Fruit fly (Drosophila melanogaster) whole organism, embryonic: ENCODE results near the gene AIMP2.

Source experiments
- B-H1 ChIP-seq: fragments of 200-800 bp; sonication (Bioruptor generic); IDR thresholded peaks from 3 replicates; pipeline ENCODE4 v1.3.6; 2022; ENCODE audit warnings: missing biosample characterization, missing genetic modification characterization
- Bdp1 ChIP-seq: fragments of 200-800 bp; sonication (Bioruptor generic); optimal IDR thresholded peaks from 3 replicates; lab custom pipeline; 2016; ENCODE audit warnings: missing biosample characterization, missing genetic modification characterization
- Blimp-1 ChIP-seq: fragments of 200-800 bp; sonication (Bioruptor generic); optimal IDR thresholded peaks from 3 replicates; lab custom pipeline; 2018; ENCODE audit warnings: missing biosample characterization, missing genetic modification characterization, mild to moderate bottlenecking, moderate library complexity, missing genetic modification reagents
- CG10431 ChIP-seq: fragments of 200-800 bp; sonication (Bioruptor generic); optimal IDR thresholded peaks from 3 replicates; lab custom pipeline; 2018; ENCODE audit warnings: missing biosample characterization, mild to moderate bottlenecking, missing genetic modification characterization
- CG10462 ChIP-seq: fragments of 200-800 bp; sonication (Bioruptor generic); optimal IDR thresholded peaks from 2 replicates; lab custom pipeline; 2016; ENCODE audit warnings: missing biosample characterization, missing genetic modification characterization
- CG10565 ChIP-seq: fragments of 200-800 bp; sonication (Bioruptor generic); optimal IDR thresholded peaks from 3 replicates; lab custom pipeline; 2016; ENCODE audit warnings: missing biosample characterization, mild to moderate bottlenecking, missing genetic modification characterization
- CG15514 ChIP-seq: fragments of 200-800 bp; sonication (Bioruptor generic); optimal IDR thresholded peaks from 3 replicates; lab custom pipeline; 2017; ENCODE audit warnings: missing biosample characterization, missing genetic modification characterization, mild to moderate bottlenecking, moderate library complexity, missing genetic modification reagents
- CG16779 ChIP-seq: fragments of 200-800 bp; sonication (Bioruptor generic); IDR thresholded peaks from 2 replicates; pipeline ENCODE4 v1.3.6; 2022; ENCODE audit warnings: missing biosample characterization, missing genetic modification characterization
- CG17568 ChIP-seq: fragments of 200-800 bp; sonication (Bioruptor generic); optimal IDR thresholded peaks from 2 replicates; lab custom pipeline; 2018; ENCODE audit warnings: missing biosample characterization, mild to moderate bottlenecking, missing genetic modification characterization, moderate library complexity
- CG2120 ChIP-seq: fragments of 200-800 bp; sonication (Bioruptor generic); optimal IDR thresholded peaks from 3 replicates; lab custom pipeline; 2016; ENCODE audit warnings: missing biosample characterization, missing genetic modification characterization
- CG3407 ChIP-seq: fragments of 200-800 bp; sonication (Bioruptor generic); optimal IDR thresholded peaks from 2 replicates; lab custom pipeline; 2018; ENCODE audit warnings: missing biosample characterization, mild to moderate bottlenecking, missing genetic modification characterization
- CG6683 ChIP-seq: fragments of 200-800 bp; sonication (Bioruptor generic); optimal IDR thresholded peaks from 2 replicates; lab custom pipeline; 2017; ENCODE audit warnings: missing biosample characterization, mild to moderate bottlenecking, missing genetic modification characterization, missing genetic modification reagents
- Dbx ChIP-seq: fragments of 200-800 bp; sonication (Bioruptor generic); IDR thresholded peaks from 3 replicates; pipeline ENCODE4 v1.3.6; 2022; ENCODE audit warnings: missing biosample characterization, missing genetic modification characterization
- Deaf1 ChIP-seq: fragments of 200-800 bp; optimal IDR thresholded peaks from 3 replicates; lab custom pipeline; 2019; ENCODE audit warnings: missing biosample characterization, mild to moderate bottlenecking, missing genetic modification characterization, moderate library complexity
- ERR ChIP-seq: fragments of 200-800 bp; sonication (Bioruptor generic); optimal IDR thresholded peaks from 2 replicates; lab custom pipeline; 2016; ENCODE audit warnings: missing biosample characterization, missing genetic modification characterization
- GATAe ChIP-seq: fragments of 200-800 bp; sonication (Bioruptor generic); conservative IDR thresholded peaks from 2 replicates; pipeline ENCODE4 v1.3.6; 2022; ENCODE audit warnings: missing biosample characterization, missing genetic modification characterization
- Kr ChIP-seq: fragments of 200-800 bp; sonication (Bioruptor generic); optimal IDR thresholded peaks from 2 replicates; lab custom pipeline; 2017; ENCODE audit warnings: missing biosample characterization, mild to moderate bottlenecking, missing genetic modification characterization
- Nf-YA ChIP-seq: fragments of 200-800 bp; sonication (Bioruptor generic); IDR thresholded peaks from 2 replicates; pipeline ENCODE4 v1.3.6; 2022; ENCODE audit warnings: missing biosample characterization, missing genetic modification characterization
- Nf-YC ChIP-seq: fragments of 200-800 bp; optimal IDR thresholded peaks from 3 replicates; lab custom pipeline; 2019; ENCODE audit warnings: missing biosample characterization, mild to moderate bottlenecking, missing genetic modification characterization, moderate library complexity
- Oaz ChIP-seq: fragments of 200-800 bp; sonication (Bioruptor generic); IDR thresholded peaks from 2 replicates; pipeline ENCODE4 v1.3.6; 2022; ENCODE audit warnings: missing biosample characterization, missing genetic modification characterization
- Opbp ChIP-seq: fragments of 200-800 bp; sonication (Bioruptor generic); IDR thresholded peaks from 3 replicates; pipeline ENCODE4 v1.3.6; 2022; ENCODE audit warnings: missing biosample characterization, missing genetic modification characterization; ENCODE audit not compliant: partially characterized antibody
- Six4 ChIP-seq: fragments of 200-800 bp; sonication (Bioruptor generic); optimal IDR thresholded peaks from 2 replicates; lab custom pipeline; 2016; ENCODE audit warnings: missing biosample characterization, missing genetic modification characterization
- Sry-δ ChIP-seq: fragments of 200-800 bp; sonication (Bioruptor generic); optimal IDR thresholded peaks from 2 replicates; lab custom pipeline; 2016; ENCODE audit warnings: missing biosample characterization, missing genetic modification characterization
- Stat92E ChIP-seq, 3 experiments: fragments of >200 bp in 2 of 3; fragments of 200-800 bp in 1 of 3; sonication (Bioruptor generic) in 1 of 3; optimal IDR thresholded peaks; 2 replicates each; lab custom pipeline; 2017 to 2019; ENCODE audit warnings: missing biosample characterization in 3 of 3, missing genetic modification characterization in 3 of 3, mild to moderate bottlenecking in 1 of 3, moderate library complexity in 1 of 3
- Usf ChIP-seq: fragments of 200-800 bp; sonication (Bioruptor generic); optimal IDR thresholded peaks from 2 replicates; lab custom pipeline; 2017; ENCODE audit warnings: missing genotype, missing biosample characterization, missing genetic modification characterization
- btn ChIP-seq: fragments of 200-800 bp; sonication (Bioruptor generic); optimal IDR thresholded peaks from 2 replicates; lab custom pipeline; 2016; ENCODE audit warnings: missing biosample characterization, missing genetic modification characterization
- cato ChIP-seq: fragments of 200-800 bp; sonication (Bioruptor generic); optimal IDR thresholded peaks from 2 replicates; lab custom pipeline; 2016; ENCODE audit warnings: missing biosample characterization, missing genetic modification characterization, borderline replicate concordance
- dpn ChIP-seq, 2 experiments: fragments of 200-800 bp; sonication (Bioruptor generic); optimal IDR thresholded peaks; 3 replicates each; lab custom pipeline; 2016; ENCODE audit warnings: missing biosample characterization in 2 of 2, missing genetic modification characterization in 2 of 2
- emc ChIP-seq: fragments of 200-800 bp; sonication (Bioruptor generic); optimal IDR thresholded peaks from 2 replicates; lab custom pipeline; 2016; ENCODE audit warnings: missing biosample characterization, missing genetic modification characterization
- en ChIP-seq: fragments of 200-800 bp; sonication (Bioruptor generic); optimal IDR thresholded peaks from 2 replicates; lab custom pipeline; 2016; ENCODE audit warnings: missing biosample characterization, missing genetic modification characterization
- gce ChIP-seq: fragments of 200-800 bp; sonication (Bioruptor generic); IDR thresholded peaks from 3 replicates; pipeline ENCODE4 v1.3.6; 2022; ENCODE audit warnings: missing biosample characterization, missing genetic modification characterization
- gfzf ChIP-seq: fragments of 200-800 bp; sonication (Bioruptor generic); optimal IDR thresholded peaks from 2 replicates; lab custom pipeline; 2016; ENCODE audit warnings: missing biosample characterization, mild to moderate bottlenecking, missing genetic modification characterization, moderate library complexity
- hth ChIP-seq: fragments of >200 bp; optimal IDR thresholded peaks from 2 replicates; lab custom pipeline; 2017; ENCODE audit warnings: inconsistent platforms
- ind ChIP-seq: fragments of 200-800 bp; sonication (Bioruptor generic); optimal IDR thresholded peaks from 3 replicates; lab custom pipeline; 2016; ENCODE audit warnings: missing biosample characterization, missing genetic modification characterization
- mam ChIP-seq: fragments of 200-800 bp; sonication (Bioruptor generic); optimal IDR thresholded peaks from 3 replicates; lab custom pipeline; 2016; ENCODE audit warnings: missing biosample characterization, missing genetic modification characterization
- nerfin-2 ChIP-seq: fragments of 200-800 bp; sonication (Bioruptor generic); IDR thresholded peaks from 2 replicates; pipeline ENCODE4 v1.3.6; 2022; ENCODE audit warnings: missing biosample characterization, missing genetic modification characterization; ENCODE audit not compliant: partially characterized antibody
- org-1 ChIP-seq: fragments of 200-800 bp; sonication (Bioruptor generic); optimal IDR thresholded peaks from 2 replicates; lab custom pipeline; 2017; ENCODE audit warnings: missing biosample characterization, missing genetic modification characterization
- pb ChIP-seq: fragments of 200-800 bp; sonication (Bioruptor generic); optimal IDR thresholded peaks from 3 replicates; lab custom pipeline; 2016; ENCODE audit warnings: missing biosample characterization, missing genetic modification characterization
- psq ChIP-seq: fragments of 200-800 bp; sonication (Bioruptor generic); optimal IDR thresholded peaks from 2 replicates; lab custom pipeline; 2017; ENCODE audit warnings: missing biosample characterization, missing genetic modification characterization
- ranshi ChIP-seq: fragments of 200-800 bp; sonication (Bioruptor generic); IDR thresholded peaks from 2 replicates; pipeline ENCODE4 v1.3.6; 2022; ENCODE audit warnings: missing biosample characterization, missing genetic modification characterization
- rib ChIP-seq: fragments of 200-800 bp; sonication (Bioruptor generic); IDR thresholded peaks from 2 replicates; pipeline ENCODE4 v1.3.6; 2022; ENCODE audit warnings: missing biosample characterization, missing genetic modification characterization
- ro ChIP-seq: fragments of 200-800 bp; sonication (Bioruptor generic); IDR thresholded peaks from 2 replicates; pipeline ENCODE4 v1.3.6; 2022; ENCODE audit warnings: missing biosample characterization, missing genetic modification characterization
- row ChIP-seq: fragments of 200-800 bp; sonication (Bioruptor generic); IDR thresholded peaks from 3 replicates; pipeline ENCODE4 v1.3.6; 2022; ENCODE audit warnings: missing biosample characterization, missing genetic modification characterization
- sd ChIP-seq: fragments of 200-800 bp; sonication (Bioruptor generic); optimal IDR thresholded peaks from 3 replicates; lab custom pipeline; 2018; ENCODE audit warnings: missing biosample characterization, mild to moderate bottlenecking, missing genetic modification characterization, moderate library complexity
- sima ChIP-seq: fragments of 200-800 bp; sonication (Bioruptor generic); optimal IDR thresholded peaks from 2 replicates; lab custom pipeline; 2016; ENCODE audit warnings: missing biosample characterization, missing genetic modification characterization
- sob ChIP-seq: fragments of 200-800 bp; sonication (Bioruptor generic); IDR thresholded peaks from 2 replicates; pipeline ENCODE4 v1.3.6; 2022; ENCODE audit warnings: missing biosample characterization, missing genetic modification characterization
- vvl ChIP-seq: fragments of 200-800 bp; sonication (Bioruptor generic); IDR thresholded peaks from 2 replicates; pipeline ENCODE4 v1.3.6; 2022; ENCODE audit warnings: missing biosample characterization, missing genetic modification characterization
- wek ChIP-seq: fragments of 200-800 bp; sonication (Bioruptor generic); optimal IDR thresholded peaks from 3 replicates; lab custom pipeline; 2018; ENCODE audit warnings: missing biosample characterization, mild to moderate bottlenecking, missing genetic modification characterization, moderate library complexity
- z ChIP-seq: fragments of 200-800 bp; sonication (Bioruptor generic); IDR thresholded peaks from 3 replicates; pipeline ENCODE4 v1.3.6; 2022; ENCODE audit warnings: missing biosample characterization, missing genetic modification characterization
- zfh1 ChIP-seq: fragments of 200-800 bp; sonication (Bioruptor generic); IDR thresholded peaks from 3 replicates; pipeline ENCODE4 v1.3.6; 2022; ENCODE audit warnings: missing biosample characterization, missing genetic modification characterization

AIMP2 gene

dm6 chr3L:15625676-15626414, 42.4 kb downstream of the AIMP2 start (continued):
- TF ChIP-seq GATAe (GFP tag; lab: Robert Waterston, UW), result peak; percentile 41; the same call in 1 of the 2 replicates
- no peak for TF ChIP-seq Bdp1
- TF ChIP-seq CG10431 (GFP tag; lab: Kevin White, UChicago), result peak; percentile 41
- TF ChIP-seq pb (GFP tag; lab: Kevin White, UChicago), result peak; percentile 12
- TF ChIP-seq gfzf, result no peak
- peak; percentile 76 for TF ChIP-seq Deaf1
- no peak for TF ChIP-seq CG16779 (GFP tag; lab: Robert Waterston, UW)
- TF ChIP-seq CG10565 (GFP tag; lab: Kevin White, UChicago), result peak; percentile 7
- TF ChIP-seq cato (GFP tag; lab: Kevin White, UChicago), result peak; percentile 66
- TF ChIP-seq gce (GFP tag; lab: Robert Waterston, UW), result no peak
- peak; percentile 82 for TF ChIP-seq B-H1 (GFP tag; lab: Robert Waterston, UW)
- no peak for TF ChIP-seq Sry-δ (GFP tag; lab: Kevin White, UChicago)
- TF ChIP-seq Opbp (GFP tag; lab: Robert Waterston, UW), result no peak
- TF ChIP-seq mam (GFP tag; lab: Kevin White, UChicago), result peak; percentile 55
- peak; percentile 59 for TF ChIP-seq sd (tag; lab: Kevin White, UChicago)
- TF ChIP-seq Nf-YC (tag; lab: Kevin White, UChicago), result peak; percentile 72
- TF ChIP-seq vvl (GFP tag; lab: Robert Waterston, UW), result peak; percentile 84
- peak; percentile 23 for TF ChIP-seq emc (GFP tag; lab: Kevin White, UChicago)
- TF ChIP-seq CG17568 (GFP tag; lab: Kevin White, UChicago), result peak; percentile 50
- no peak for TF ChIP-seq ERR
- peak; percentile 71 for TF ChIP-seq wek
- TF ChIP-seq psq (GFP tag; lab: Kevin White, UChicago), result peak; percentile 59
- TF ChIP-seq zfh1, result peak; percentile 66; the same call in 2 of the 3 replicates
- peak; percentile 83 for TF ChIP-seq Six4 (GFP tag; lab: Kevin White, UChicago)
- no peak for TF ChIP-seq hth (lab: Kevin White, UChicago)
- TF ChIP-seq ranshi, result peak; percentile 78
- peak; percentile 85 for TF ChIP-seq row (GFP tag; lab: Robert Waterston, UW)
- peak; percentile 63 for TF ChIP-seq Nf-YA (GFP tag; lab: Robert Waterston, UW)
- TF ChIP-seq Stat92E (GFP tag; optimal IDR thresholded peaks at IDR 0.05; lab: Kevin White, UChicago), result peak in 1 of 3 experiments; percentile 74
- peak; percentile 84 for TF ChIP-seq CG6683 (GFP tag; lab: Kevin White, UChicago)
- peak; percentile 90 for TF ChIP-seq ind (GFP tag; lab: Kevin White, UChicago)
- TF ChIP-seq Usf, result peak; percentile 74
- TF ChIP-seq sima (GFP tag; lab: Kevin White, UChicago), result no peak
- peak; percentile 57 for TF ChIP-seq CG15514 (GFP tag; lab: Kevin White, UChicago)
- TF ChIP-seq rib (GFP tag; lab: Robert Waterston, UW), result no peak
- TF ChIP-seq nerfin-2, result no peak
- TF ChIP-seq org-1 (GFP tag; lab: Kevin White, UChicago), result peak; percentile 92
- no peak for TF ChIP-seq Kr (GFP tag; lab: Kevin White, UChicago)
- peak; percentile 78 for TF ChIP-seq CG10462 (GFP tag; lab: Kevin White, UChicago)
- peak; percentile 66 for TF ChIP-seq Oaz
- no peak for TF ChIP-seq z (GFP tag; lab: Robert Waterston, UW)
- TF ChIP-seq dpn (GFP tag; optimal IDR thresholded peaks at IDR 0.05; lab: Kevin White, UChicago), result peak; percentile 57 to 71
- no peak for TF ChIP-seq en (GFP tag; lab: Kevin White, UChicago)
- peak; percentile 86 for TF ChIP-seq CG3407 (GFP tag; lab: Kevin White, UChicago)
- peak; percentile 71; the same call in 2 of the 3 replicates for TF ChIP-seq Dbx (GFP tag; lab: Robert Waterston, UW)
- peak; percentile 84 for TF ChIP-seq CG2120 (GFP tag; lab: Kevin White, UChicago)
- no peak for TF ChIP-seq btn
- peak; percentile 62; the same call in 1 of the 2 replicates for TF ChIP-seq ro (GFP tag; lab: Robert Waterston, UW)
- TF ChIP-seq sob (GFP tag; lab: Robert Waterston, UW), result peak; percentile 76
- peak; percentile 95 for TF ChIP-seq Blimp-1 (GFP tag; lab: Kevin White, UChicago)
